Worm (Caenorhabditis elegans): ENCODE measurements around the gene ugt-33.
"Not testable (repeated sequence)": the region's sequence is repeated elsewhere in the genome, so short reads cannot be mapped to it uniquely, and the experiment has no call there.

- not testable (repeated sequence) for TF ChIP-seq ama-1 (optimal IDR thresholded peaks at IDR 0.05); aly-1 (tag; optimal IDR thresholded peaks at IDR 0.05); F13C5.2 (tag; optimal IDR thresholded peaks at IDR 0.05)
- 0 out of 2 replicates have a peak, but pooled peaks have one; percentile 44 for TF ChIP-seq sea-1 (GFP tag; conservative IDR thresholded peaks at IDR 0.05)
Measured at ce11 chrV:10450355-10450754, 42.9 kb upstream of the ugt-33 start.

Measured in whole organism, early embryonic.